Worm (Caenorhabditis elegans) whole organism, L4 larva: Measurements from ENCODE around the gene srh-199.

ENCODE experiments used
- ceh-82 ChIP-seq: sonication (generic microtip); optimal IDR thresholded peaks from 2 replicates; lab custom pipeline; 2017; ENCODE audit warnings: missing biosample characterization, missing genetic modification characterization
- ctbp-1 ChIP-seq: fragments of 200-800 bp; sonication (Bioruptor generic); IDR thresholded peaks from 2 replicates; pipeline ENCODE4 v1.3.6; 2022; ENCODE audit warnings: missing genetic modification reagents, missing genetic modification characterization, missing compliant biosample characterization
- duxl-1 ChIP-seq: sonication (generic microtip); optimal IDR thresholded peaks from 2 replicates; lab custom pipeline; 2016; ENCODE audit warnings: mild to moderate bottlenecking, missing genetic modification characterization, moderate library complexity, missing compliant biosample characterization; ENCODE audit not compliant: poor library complexity
- fkh-10 ChIP-seq: fragments of 150-350 bp; optimal IDR thresholded peaks from 2 replicates; lab custom pipeline; 2014; ENCODE audit warnings: missing biosample characterization, missing genetic modification reagents, missing genetic modification characterization
- lin-1 ChIP-seq: fragments of 200-800 bp; sonication (Bioruptor generic); IDR thresholded peaks from 2 replicates; pipeline ENCODE4 v1.3.6; 2022; ENCODE audit warnings: missing genetic modification reagents, missing genetic modification characterization, missing compliant biosample characterization
- lin-15B ChIP-seq: fragments of 150-350 bp; sonication (generic microtip); optimal IDR thresholded peaks from 3 replicates; lab custom pipeline; 2014; ENCODE audit warnings: missing biosample characterization, missing genetic modification characterization
- nhr-76 ChIP-seq: fragments of 150-350 bp; optimal IDR thresholded peaks from 2 replicates; lab custom pipeline; 2014; ENCODE audit warnings: missing biosample characterization, missing genetic modification characterization
- nhr-77 ChIP-seq: fragments of 150-350 bp; optimal IDR thresholded peaks from 2 replicates; lab custom pipeline; 2014; ENCODE audit warnings: missing biosample characterization, missing genetic modification characterization
- skn-1 ChIP-seq: fragments of 150-350 bp; optimal IDR thresholded peaks from 2 replicates; lab custom pipeline; 2014; ENCODE audit warnings: missing biosample characterization, missing genetic modification characterization

DNA sequence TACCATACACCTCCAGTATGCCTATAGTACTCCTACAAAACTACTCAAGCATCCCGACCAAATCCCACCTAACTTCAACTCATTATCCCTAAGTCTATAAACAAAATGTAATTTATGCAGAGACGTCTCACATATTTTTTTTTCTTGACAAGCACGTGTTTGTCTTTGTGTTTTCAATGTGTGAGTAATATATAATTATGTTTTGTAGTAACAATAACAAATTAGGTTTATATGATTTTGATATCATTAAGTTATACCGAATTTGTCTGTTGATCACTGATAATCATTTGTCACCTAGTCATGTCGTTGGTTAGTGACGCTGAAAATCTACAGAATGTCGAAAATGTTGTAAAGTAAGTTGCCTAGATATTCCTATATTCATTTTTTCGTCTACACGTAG, 31.4 kb downstream of the srh-199 start, which contains the start of gene srw-102:
- TF ChIP-seq duxl-1 (tag; lab: Kevin White, UChicago): no peak
- TF ChIP-seq nhr-77 (tag; lab: Kevin White, UChicago): no peak
- TF ChIP-seq lin-1: no peak
- TF ChIP-seq skn-1 (tag; lab: Kevin White, UChicago): no peak
- no peak for TF ChIP-seq lin-15B (tag; lab: Kevin White, UChicago)
- no peak for TF ChIP-seq ctbp-1
- no peak for TF ChIP-seq nhr-76 (tag; lab: Kevin White, UChicago)
- TF ChIP-seq ceh-82: no peak
- no peak for TF ChIP-seq fkh-10 (GFP tag; lab: Kevin White, UChicago)
